Fruit fly (Drosophila melanogaster) whole organism, embryonic: ENCODE measurements around the gene EloB.

Source experiments
- Abd-B ChIP-seq: fragments of 200-800 bp; sonication (Bioruptor generic); optimal IDR thresholded peaks from 2 replicates; lab custom pipeline; 2018; ENCODE audit warnings: missing biosample characterization, mild to moderate bottlenecking, missing genetic modification characterization, moderate library complexity
- B-H1 ChIP-seq: fragments of 200-800 bp; sonication (Bioruptor generic); IDR thresholded peaks from 3 replicates; pipeline ENCODE4 v1.3.6; 2022; ENCODE audit warnings: missing biosample characterization, missing genetic modification characterization
- CG10366 ChIP-seq: fragments of 200-800 bp; sonication (Bioruptor generic); IDR thresholded peaks from 2 replicates; pipeline ENCODE4 v1.3.6; 2022; ENCODE audit warnings: missing biosample characterization, missing genetic modification characterization
- CG11695 ChIP-seq: fragments of 200-800 bp; sonication (Bioruptor generic); IDR thresholded peaks from 3 replicates; pipeline ENCODE4 v1.3.6; 2022; ENCODE audit warnings: missing biosample characterization, missing genetic modification characterization
- CG12391 ChIP-seq: fragments of 200-800 bp; sonication (Bioruptor generic); optimal IDR thresholded peaks from 3 replicates; lab custom pipeline; 2018; ENCODE audit warnings: missing biosample characterization, mild to moderate bottlenecking, missing genetic modification characterization, moderate library complexity
- CG13123 ChIP-seq: fragments of 200-800 bp; sonication (Bioruptor generic); optimal IDR thresholded peaks from 2 replicates; lab custom pipeline; 2016; ENCODE audit warnings: missing biosample characterization, missing genetic modification characterization
- CG13424 ChIP-seq: fragments of 200-800 bp; sonication (Bioruptor generic); optimal IDR thresholded peaks from 2 replicates; lab custom pipeline; 2019; ENCODE audit warnings: missing biosample characterization, mild to moderate bottlenecking, missing genetic modification characterization, moderate library complexity
- CG14050 ChIP-seq: fragments of 200-800 bp; sonication (Bioruptor generic); IDR thresholded peaks from 3 replicates; pipeline ENCODE4 v1.3.6; 2022; ENCODE audit warnings: missing biosample characterization, missing genetic modification characterization
- CG18619 ChIP-seq: fragments of 200-800 bp; sonication (Bioruptor generic); optimal IDR thresholded peaks from 3 replicates; lab custom pipeline; 2017; ENCODE audit warnings: missing biosample characterization, mild to moderate bottlenecking, missing genetic modification characterization
- CG3847 ChIP-seq: fragments of 200-800 bp; sonication (Bioruptor generic); IDR thresholded peaks from 2 replicates; pipeline ENCODE4 v1.3.6; 2022; ENCODE audit warnings: missing biosample characterization, missing genetic modification characterization
- CG3995 ChIP-seq: fragments of 200-800 bp; sonication (Bioruptor generic); optimal IDR thresholded peaks from 3 replicates; lab custom pipeline; 2016; ENCODE audit warnings: missing biosample characterization, missing genetic modification characterization
- CG4328 ChIP-seq: fragments of 200-800 bp; sonication (Bioruptor generic); optimal IDR thresholded peaks from 3 replicates; lab custom pipeline; 2017; ENCODE audit warnings: missing biosample characterization, missing genetic modification reagents, missing genetic modification characterization
- CG4404 ChIP-seq: fragments of 200-800 bp; sonication (Bioruptor generic); IDR thresholded peaks from 2 replicates; pipeline ENCODE4 v1.3.6; 2022; ENCODE audit warnings: missing biosample characterization, missing genetic modification characterization
- CG6175 ChIP-seq: fragments of 200-800 bp; sonication (Bioruptor generic); IDR thresholded peaks from 3 replicates; pipeline ENCODE4 v1.3.6; 2022; ENCODE audit warnings: missing biosample characterization, missing genetic modification characterization
- CG6813 ChIP-seq: fragments of 200-800 bp; sonication (Bioruptor generic); optimal IDR thresholded peaks from 2 replicates; lab custom pipeline; 2017; ENCODE audit warnings: missing biosample characterization, missing genetic modification characterization, mild to moderate bottlenecking, moderate library complexity, missing genetic modification reagents
- CG8924 ChIP-seq: fragments of 200-800 bp; optimal IDR thresholded peaks from 3 replicates; lab custom pipeline; 2019; ENCODE audit warnings: missing biosample characterization, mild to moderate bottlenecking, missing genetic modification characterization, moderate library complexity
- CG9797 ChIP-seq: fragments of 200-800 bp; sonication (Bioruptor generic); optimal IDR thresholded peaks from 3 replicates; lab custom pipeline; 2018; ENCODE audit warnings: missing biosample characterization, mild to moderate bottlenecking, missing genetic modification characterization
- CG9876 ChIP-seq: fragments of 200-800 bp; sonication (Bioruptor generic); optimal IDR thresholded peaks from 2 replicates; lab custom pipeline; 2016; ENCODE audit warnings: missing biosample characterization, missing genetic modification characterization
- CHES-1-like ChIP-seq: fragments of 200-800 bp; sonication (Bioruptor generic); optimal IDR thresholded peaks from 2 replicates; lab custom pipeline; 2016; ENCODE audit warnings: missing biosample characterization, missing genetic modification characterization
- CrebB ChIP-seq: fragments of 200-800 bp; sonication (Bioruptor generic); optimal IDR thresholded peaks from 3 replicates; lab custom pipeline; 2018; ENCODE audit warnings: missing biosample characterization, mild to moderate bottlenecking, missing genetic modification characterization
- Doc3 ChIP-seq: fragments of 200-800 bp; sonication (Bioruptor generic); IDR thresholded peaks from 3 replicates; pipeline ENCODE4 v1.3.6; 2022; ENCODE audit warnings: missing biosample characterization, missing genetic modification characterization; ENCODE audit not compliant: partially characterized antibody
- HLH4C ChIP-seq: fragments of 200-800 bp; sonication (Bioruptor generic); IDR thresholded peaks from 3 replicates; pipeline ENCODE4 v1.3.6; 2022; ENCODE audit warnings: missing biosample characterization, missing genetic modification characterization; ENCODE audit not compliant: partially characterized antibody
- HLH54F ChIP-seq: fragments of 200-800 bp; sonication (Bioruptor generic); optimal IDR thresholded peaks from 3 replicates; lab custom pipeline; 2016; ENCODE audit warnings: missing biosample characterization, missing genetic modification characterization
- Hmx ChIP-seq: fragments of 200-800 bp; sonication (Bioruptor generic); optimal IDR thresholded peaks from 2 replicates; lab custom pipeline; 2016; ENCODE audit warnings: missing biosample characterization, missing genetic modification characterization
- Nf-YA ChIP-seq: fragments of 200-800 bp; sonication (Bioruptor generic); IDR thresholded peaks from 2 replicates; pipeline ENCODE4 v1.3.6; 2022; ENCODE audit warnings: missing biosample characterization, missing genetic modification characterization
- Nf-YB ChIP-seq: fragments of 200-800 bp; sonication (Bioruptor generic); optimal IDR thresholded peaks from 3 replicates; lab custom pipeline; 2019; ENCODE audit warnings: missing biosample characterization, mild to moderate bottlenecking, missing genetic modification characterization, moderate library complexity
- Oli ChIP-seq: fragments of 200-800 bp; sonication (Bioruptor generic); optimal IDR thresholded peaks from 2 replicates; lab custom pipeline; 2018; ENCODE audit warnings: missing biosample characterization, mild to moderate bottlenecking, missing genetic modification characterization, moderate library complexity
- Poxn ChIP-seq: fragments of 200-800 bp; sonication (Bioruptor generic); IDR thresholded peaks from 2 replicates; pipeline ENCODE4 v1.3.6; 2022; ENCODE audit warnings: missing biosample characterization, missing genetic modification characterization
- Side ChIP-seq: fragments of 200-800 bp; sonication (Bioruptor generic); optimal IDR thresholded peaks from 2 replicates; lab custom pipeline; 2016; ENCODE audit warnings: missing biosample characterization, missing genetic modification characterization
- Six4 ChIP-seq: fragments of 200-800 bp; sonication (Bioruptor generic); optimal IDR thresholded peaks from 2 replicates; lab custom pipeline; 2016; ENCODE audit warnings: missing biosample characterization, missing genetic modification characterization
- Sox100B ChIP-seq: fragments of 200-800 bp; sonication (Bioruptor generic); optimal IDR thresholded peaks from 3 replicates; lab custom pipeline; 2018; ENCODE audit warnings: missing biosample characterization, mild to moderate bottlenecking, missing genetic modification characterization
- Ssrp ChIP-seq: fragments of 200-800 bp; sonication (Bioruptor generic); optimal IDR thresholded peaks from 2 replicates; lab custom pipeline; 2018; ENCODE audit warnings: missing biosample characterization, mild to moderate bottlenecking, missing genetic modification characterization, moderate library complexity
- TFAM ChIP-seq: fragments of 200-800 bp; sonication (Bioruptor generic); optimal IDR thresholded peaks from 2 replicates; lab custom pipeline; 2017; ENCODE audit warnings: missing biosample characterization, missing genetic modification characterization, inconsistent platforms
- Trl ChIP-seq, 3 experiments: fragments of >200 bp in 2 of 3; fragments of 200-800 bp in 1 of 3; sonication (Bioruptor generic) in 1 of 3; optimal IDR thresholded peaks; 2 replicates in 1 of 3; 3 replicates in 2 of 3; lab custom pipeline; 2016 to 2017; ENCODE audit warnings: missing biosample characterization in 1 of 3, missing genetic modification characterization in 1 of 3
- Usf ChIP-seq: fragments of 200-800 bp; sonication (Bioruptor generic); optimal IDR thresholded peaks from 2 replicates; lab custom pipeline; 2017; ENCODE audit warnings: missing genotype, missing biosample characterization, missing genetic modification characterization
- bsh ChIP-seq, 2 experiments: fragments of 200-800 bp; sonication (Bioruptor generic); optimal IDR thresholded peaks; 2 replicates each; lab custom pipeline; 2017 to 2018; ENCODE audit warnings: mild to moderate bottlenecking in 2 of 2, missing biosample characterization in 2 of 2, missing genetic modification characterization in 2 of 2, moderate library complexity in 1 of 2
- dmrt11E ChIP-seq: fragments of 200-800 bp; sonication (Bioruptor generic); optimal IDR thresholded peaks from 3 replicates; lab custom pipeline; 2018; ENCODE audit warnings: missing biosample characterization, mild to moderate bottlenecking, missing genetic modification characterization, moderate library complexity
- gsb ChIP-seq: fragments of 200-800 bp; sonication (Bioruptor generic); IDR thresholded peaks from 2 replicates; pipeline ENCODE4 v1.3.6; 2022; ENCODE audit warnings: missing biosample characterization, missing genetic modification characterization
- ind ChIP-seq: fragments of 200-800 bp; sonication (Bioruptor generic); optimal IDR thresholded peaks from 3 replicates; lab custom pipeline; 2016; ENCODE audit warnings: missing biosample characterization, missing genetic modification characterization
- lab ChIP-seq: fragments of 200-800 bp; sonication (Bioruptor generic); optimal IDR thresholded peaks from 3 replicates; lab custom pipeline; 2017; ENCODE audit warnings: missing biosample characterization, missing genetic modification characterization, mild to moderate bottlenecking, moderate library complexity, missing genetic modification reagents
- onecut ChIP-seq: fragments of 200-800 bp; sonication (Bioruptor generic); IDR thresholded peaks from 2 replicates; pipeline ENCODE4 v1.3.6; 2022; ENCODE audit warnings: missing biosample characterization, missing genetic modification characterization
- pfk ChIP-seq: fragments of 200-800 bp; sonication (Bioruptor generic); optimal IDR thresholded peaks from 2 replicates; lab custom pipeline; 2018; ENCODE audit warnings: missing biosample characterization, mild to moderate bottlenecking, missing genetic modification characterization, moderate library complexity
- ro ChIP-seq: fragments of 200-800 bp; sonication (Bioruptor generic); IDR thresholded peaks from 2 replicates; pipeline ENCODE4 v1.3.6; 2022; ENCODE audit warnings: missing biosample characterization, missing genetic modification characterization
- slbo ChIP-seq: fragments of 200-800 bp; sonication (Bioruptor generic); IDR thresholded peaks from 2 replicates; pipeline ENCODE4 v1.3.6; 2022; ENCODE audit warnings: missing biosample characterization, missing genetic modification characterization
- trem ChIP-seq: fragments of 200-800 bp; optimal IDR thresholded peaks from 3 replicates; lab custom pipeline; 2019; ENCODE audit warnings: missing biosample characterization, mild to moderate bottlenecking, missing genetic modification characterization, moderate library complexity
- twi ChIP-seq: fragments of 200-800 bp; optimal IDR thresholded peaks from 2 replicates; lab custom pipeline; 2019; ENCODE audit warnings: missing biosample characterization, mild to moderate bottlenecking, missing genetic modification characterization, moderate library complexity
- wek ChIP-seq: fragments of 200-800 bp; sonication (Bioruptor generic); optimal IDR thresholded peaks from 3 replicates; lab custom pipeline; 2018; ENCODE audit warnings: missing biosample characterization, mild to moderate bottlenecking, missing genetic modification characterization, moderate library complexity
- zfh2 ChIP-seq: fragments of 200-800 bp; sonication (Bioruptor generic); optimal IDR thresholded peaks from 2 replicates; lab custom pipeline; 2016; ENCODE audit warnings: missing biosample characterization, missing genetic modification characterization

Gene EloB

DNA sequence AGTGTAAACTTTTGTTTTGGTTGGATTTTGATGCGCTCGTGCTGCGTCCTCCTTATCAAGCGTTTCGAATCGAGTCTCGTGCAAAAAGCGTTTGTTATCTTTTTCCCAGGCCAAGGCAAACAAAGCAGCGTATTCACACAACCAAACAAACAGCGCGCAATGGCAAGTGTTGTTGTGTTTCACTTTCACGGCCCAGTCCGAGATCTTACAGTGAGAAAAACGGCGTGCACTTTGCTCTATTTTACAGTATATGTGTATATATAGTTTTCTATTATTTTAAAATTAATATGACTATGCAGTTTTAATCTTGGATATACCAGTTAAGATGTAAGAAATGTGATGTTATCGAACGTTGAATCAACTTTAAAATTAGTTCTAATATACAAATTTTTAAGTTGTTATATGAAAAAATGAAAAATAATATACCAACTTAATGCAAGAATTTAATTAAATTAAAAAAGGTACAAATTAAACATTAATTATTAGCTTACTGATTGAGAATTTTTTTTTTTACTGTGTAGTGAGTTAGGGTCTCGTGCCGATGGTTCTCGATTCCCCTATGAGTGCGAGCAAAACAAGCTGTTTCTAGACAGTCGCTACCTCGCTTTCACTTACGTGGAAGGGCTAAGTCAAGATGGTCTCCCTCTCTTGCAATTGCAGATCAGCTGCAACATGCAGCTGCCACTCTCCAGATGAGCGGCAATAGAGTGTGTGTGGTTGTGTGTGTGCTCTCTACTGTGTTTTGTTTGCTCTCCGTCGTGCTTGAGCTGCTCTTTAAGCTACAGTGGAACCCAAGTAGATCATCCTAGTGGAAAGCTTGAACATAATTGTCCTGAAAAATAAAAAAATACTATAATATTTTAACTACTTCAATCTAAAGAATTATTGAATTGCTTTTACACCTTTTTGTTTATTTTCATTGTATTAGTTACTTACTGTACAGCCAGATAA is 14.8 kb upstream of the EloB start (continued):
- no peak for TF ChIP-seq CG9797 (GFP tag; lab: Kevin White, UChicago)
- TF ChIP-seq CHES-1-like (GFP tag; lab: Kevin White, UChicago), result no peak
- peak; percentile 22 for TF ChIP-seq CG3995 (GFP tag; lab: Kevin White, UChicago)
- peak; percentile 76 for TF ChIP-seq slbo (GFP tag; lab: Robert Waterston, UW)
- peak; percentile 91 for TF ChIP-seq Six4 (GFP tag; lab: Kevin White, UChicago)
- TF ChIP-seq dmrt11E (tag; lab: Kevin White, UChicago), result peak; percentile 97
- TF ChIP-seq zfh2 (GFP tag; lab: Kevin White, UChicago), result no peak
- peak; percentile 91 for TF ChIP-seq Oli
- peak; percentile 31 for TF ChIP-seq TFAM (GFP tag; lab: Kevin White, UChicago)
- peak; percentile 71 for TF ChIP-seq CG10366 (GFP tag; lab: Robert Waterston, UW)
- peak; percentile 96 for TF ChIP-seq Ssrp
- no peak for TF ChIP-seq wek (GFP tag; lab: Kevin White, UChicago)
- TF ChIP-seq Poxn (GFP tag; lab: Robert Waterston, UW), result no peak
- TF ChIP-seq CG13123 (GFP tag; lab: Kevin White, UChicago), result peak; percentile 55
- TF ChIP-seq CG6175 (GFP tag; lab: Robert Waterston, UW), result peak; percentile 7; the same call in 1 of the 3 replicates
- TF ChIP-seq Abd-B (GFP tag; lab: Kevin White, UChicago), result peak; percentile 92
- TF ChIP-seq lab, result peak; percentile 87
- TF ChIP-seq CG13424 (tag; lab: Kevin White, UChicago), result peak; percentile 93
- peak; percentile 97 for TF ChIP-seq Sox100B
- no peak for TF ChIP-seq HLH4C
- peak; percentile 94 for TF ChIP-seq CG8924 (tag; lab: Kevin White, UChicago)
- TF ChIP-seq Side (GFP tag; lab: Kevin White, UChicago), result peak; percentile 27
- TF ChIP-seq CG18619 (GFP tag; lab: Kevin White, UChicago), result peak; percentile 85
- TF ChIP-seq ind (GFP tag; lab: Kevin White, UChicago), result peak; percentile 76
- TF ChIP-seq gsb (GFP tag; lab: Robert Waterston, UW), result peak; percentile 22
- no peak for TF ChIP-seq Doc3 (GFP tag; lab: Robert Waterston, UW)
- peak in 1 of 2 experiments; percentile 74 for TF ChIP-seq Trl (optimal IDR thresholded peaks at IDR 0.05; lab: Kevin White, UChicago)
- no peak for TF ChIP-seq Trl (GFP tag; optimal IDR thresholded peaks at IDR 0.05; lab: Kevin White, UChicago)
- peak; percentile 86 for TF ChIP-seq CG6813 (GFP tag; lab: Kevin White, UChicago)
- TF ChIP-seq B-H1 (GFP tag; lab: Robert Waterston, UW), result peak; percentile 10; the same call in 2 of the 3 replicates
- peak; percentile 81 for TF ChIP-seq twi (tag; lab: Kevin White, UChicago)
- peak; percentile 96 for TF ChIP-seq CG12391
- peak; percentile 93 for TF ChIP-seq CG11695 (GFP tag; lab: Robert Waterston, UW)
- TF ChIP-seq pfk (GFP tag; lab: Kevin White, UChicago), result peak; percentile 13
- peak; percentile 81 for TF ChIP-seq CG4404 (GFP tag; lab: Robert Waterston, UW)
- peak; percentile 84 for TF ChIP-seq Nf-YB (GFP tag; lab: Kevin White, UChicago)
- TF ChIP-seq Hmx (GFP tag; lab: Kevin White, UChicago), result no peak
- peak; percentile 79 to 95 for TF ChIP-seq bsh (GFP tag; optimal IDR thresholded peaks at IDR 0.05; lab: Kevin White, UChicago)
- peak; percentile 90 for TF ChIP-seq trem
- TF ChIP-seq CG3847 (GFP tag; lab: Robert Waterston, UW), result peak; percentile 61
- TF ChIP-seq CrebB, result no peak
- TF ChIP-seq CG14050 (GFP tag; lab: Robert Waterston, UW), result peak; percentile 55
- TF ChIP-seq CG9876, result no peak
- TF ChIP-seq Usf (GFP tag; lab: Kevin White, UChicago), result peak; percentile 84
- TF ChIP-seq ro (GFP tag; lab: Robert Waterston, UW), result peak; percentile 42; the same call in 1 of the 2 replicates
- peak; percentile 83 for TF ChIP-seq CG4328 (GFP tag; lab: Kevin White, UChicago)
- peak; percentile 67 for TF ChIP-seq onecut
- TF ChIP-seq Nf-YA (GFP tag; lab: Robert Waterston, UW), result peak; percentile 65
- no peak for TF ChIP-seq HLH54F (GFP tag; lab: Kevin White, UChicago)
